Fruit fly (Drosophila melanogaster): ENCODE data around the gene CG14042.
A peak's percentile ranks its signal among the peaks of the same experiment; 100 is the strongest.

Gene CG14042

DNA sequence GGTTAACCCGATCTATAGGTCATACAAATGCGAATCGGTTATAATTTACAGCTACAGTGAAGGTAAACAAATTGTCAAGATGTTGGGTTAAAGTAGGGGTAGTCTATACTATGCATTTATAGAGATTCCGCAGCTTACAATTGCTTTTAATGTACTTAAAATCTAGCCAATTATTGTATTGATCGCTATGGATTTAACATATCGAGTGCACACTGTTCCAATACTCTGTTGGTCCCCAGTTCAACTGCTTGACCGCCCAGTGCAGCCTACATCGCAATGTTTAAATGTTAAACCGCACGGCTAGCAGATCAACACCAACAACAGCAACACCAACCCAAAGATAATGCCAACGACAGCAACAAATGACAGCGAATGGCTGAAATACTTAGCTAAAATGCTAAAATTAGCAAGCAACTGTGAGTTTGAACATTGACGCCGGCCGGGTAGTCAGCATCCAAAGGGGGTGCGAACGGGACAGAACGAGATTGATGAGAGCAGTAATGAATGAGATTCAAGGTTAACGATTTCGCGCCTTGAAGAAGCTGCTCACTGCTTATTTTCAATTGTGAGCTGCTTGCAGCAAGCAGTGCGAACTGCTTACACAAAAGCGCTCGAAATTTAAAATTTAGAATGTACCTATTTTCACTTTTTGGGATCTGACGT, 36.5 kb upstream of the CG14042 start (continued):
- TF ChIP-seq sr (GFP tag; IDR thresholded peaks at IDR 0.05) (0 out of 3 replicates have a peak, but pooled peaks have one; percentile 7), CG32532 (GFP tag; IDR thresholded peaks at IDR 0.05) (peak; percentile 50), cad (GFP tag; optimal IDR thresholded peaks at IDR 0.05) (peak; percentile 34), eve (GFP tag; optimal IDR thresholded peaks at IDR 0.05) (peak in 1 of 2 experiments; percentile 44), aop (GFP tag; IDR thresholded peaks at IDR 0.05) (0 out of 2 replicates have a peak, but pooled peaks have one; percentile 43), NC2α (GFP tag; optimal IDR thresholded peaks at IDR 0.05) (no peak), bab2 (GFP tag; optimal IDR thresholded peaks at IDR 0.05) (no peak), CoRest (tag; optimal IDR thresholded peaks at IDR 0.05) (peak; percentile 3), zen (tag; optimal IDR thresholded peaks at IDR 0.05) (no peak), repo (GFP tag; optimal IDR thresholded peaks at IDR 0.05) (no peak), cato (GFP tag; optimal IDR thresholded peaks at IDR 0.05; ENCODE audit: borderline replicate concordance) (no peak), CG7745 (tag; optimal IDR thresholded peaks at IDR 0.05) (no peak), HLH3B (GFP tag; IDR thresholded peaks at IDR 0.05) (no peak), CG10147 (GFP tag; optimal IDR thresholded peaks at IDR 0.05) (no peak), CG2129 (GFP tag; IDR thresholded peaks at IDR 0.05; ENCODE audit: partially characterized antibody) (no peak), BtbVII (GFP tag; optimal IDR thresholded peaks at IDR 0.05) (no peak), trem (tag; optimal IDR thresholded peaks at IDR 0.05) (no peak), Oli (tag; optimal IDR thresholded peaks at IDR 0.05) (no peak), CG5953 (GFP tag; IDR thresholded peaks at IDR 0.05) (peak; percentile 52; the same call in 1 of the 2 replicates), CG17912 (GFP tag; optimal IDR thresholded peaks at IDR 0.05) (no peak), CG4707 (GFP tag; optimal IDR thresholded peaks at IDR 0.05) (no peak), sens (GFP tag) (peak; percentile 11), Meics (GFP tag; optimal IDR thresholded peaks at IDR 0.05) (no peak), CG8388 (GFP tag; optimal IDR thresholded peaks at IDR 0.05) (no peak), bbx (GFP tag; IDR thresholded peaks at IDR 0.05; ENCODE audit: partially characterized antibody) (peak; percentile 13; the same call in 1 of the 2 replicates), TFAM (GFP tag; optimal IDR thresholded peaks at IDR 0.05) (no peak), stc (GFP tag; IDR thresholded peaks at IDR 0.05) (no peak; the same call in 1 of the 2 replicates), Med (GFP tag) (peak; percentile 69), wor (GFP tag; IDR thresholded peaks at IDR 0.05) (0 out of 2 replicates have a peak, but pooled peaks have one; percentile 12), tin (GFP tag; optimal IDR thresholded peaks at IDR 0.05) (no peak), CG14441 (GFP tag; IDR thresholded peaks at IDR 0.05) (peak; percentile 65), mam (GFP tag; optimal IDR thresholded peaks at IDR 0.05) (no peak), CG4424 (GFP tag; optimal IDR thresholded peaks at IDR 0.05) (no peak), unpg (GFP tag; optimal IDR thresholded peaks at IDR 0.05) (no peak), stwl (tag; optimal IDR thresholded peaks at IDR 0.05) (peak; percentile 24), CG6854 (GFP tag; optimal IDR thresholded peaks at IDR 0.05) (no peak), phol (tag; optimal IDR thresholded peaks at IDR 0.05) (no peak), CG17612 (GFP tag; IDR thresholded peaks at IDR 0.05) (peak; percentile 44), Antp (GFP tag; optimal IDR thresholded peaks at IDR 0.05) (peak; percentile 48), CG17361 (GFP tag; IDR thresholded peaks at IDR 0.05) (peak; percentile 5; the same call in 1 of the 3 replicates), CG17568 (GFP tag; optimal IDR thresholded peaks at IDR 0.05) (no peak), CG9215 (GFP tag; IDR thresholded peaks at IDR 0.05) (no peak; the same call in 1 of the 2 replicates), esg (GFP tag; conservative IDR thresholded peaks at IDR 0.05) (peak; percentile 41; the same call in 1 of the 2 replicates), CG12219 (GFP tag; optimal IDR thresholded peaks at IDR 0.05) (no peak), CG13296 (GFP tag; optimal IDR thresholded peaks at IDR 0.05) (no peak), CG31441 (GFP tag; IDR thresholded peaks at IDR 0.05) (no peak), CG12391 (tag; optimal IDR thresholded peaks at IDR 0.05) (no peak), CG10462 (GFP tag; optimal IDR thresholded peaks at IDR 0.05) (no peak), tx (GFP tag; optimal IDR thresholded peaks at IDR 0.05) (no peak), CG9727 (GFP tag; optimal IDR thresholded peaks at IDR 0.05) (no peak)
